Fruit fly (Drosophila melanogaster) whole organism, pupa: ENCODE results near the gene CG5510.

Experiments
- CG10348 ChIP-seq: fragments of 200-800 bp; sonication (Bioruptor generic); IDR thresholded peaks from 2 replicates; pipeline ENCODE4 v1.3.6; 2022; ENCODE audit warnings: missing biosample characterization, missing genetic modification characterization
- CG15710 ChIP-seq: fragments of 200-800 bp; sonication (Bioruptor generic); optimal IDR thresholded peaks from 2 replicates; lab custom pipeline; 2018; ENCODE audit warnings: missing biosample characterization, mild to moderate bottlenecking, missing genetic modification characterization, moderate library complexity
- CG17806 ChIP-seq: fragments of 200-800 bp; sonication (Bioruptor generic); optimal IDR thresholded peaks from 2 replicates; lab custom pipeline; 2018; ENCODE audit warnings: missing biosample characterization, mild to moderate bottlenecking, missing genetic modification characterization, moderate library complexity
- CG32121 ChIP-seq: fragments of 200-800 bp; sonication (Bioruptor generic); IDR thresholded peaks from 2 replicates; pipeline ENCODE4 v1.3.6; 2022; ENCODE audit warnings: missing biosample characterization, missing genetic modification characterization
- CG4496 ChIP-seq: fragments of 200-800 bp; sonication (Bioruptor generic); IDR thresholded peaks from 3 replicates; pipeline ENCODE4 v1.3.6; 2022; ENCODE audit warnings: missing biosample characterization, missing genetic modification characterization
- CG8159 ChIP-seq: fragments of 200-800 bp; sonication (Bioruptor generic); optimal IDR thresholded peaks from 3 replicates; lab custom pipeline; 2018; ENCODE audit warnings: missing biosample characterization, mild to moderate bottlenecking, missing genetic modification characterization, moderate library complexity
- CG8301 ChIP-seq: fragments of 200-800 bp; sonication (Bioruptor generic); optimal IDR thresholded peaks from 2 replicates; lab custom pipeline; 2018; ENCODE audit warnings: missing biosample characterization, mild to moderate bottlenecking, missing genetic modification characterization
- D1 ChIP-seq: fragments of 200-800 bp; sonication (Bioruptor generic); optimal IDR thresholded peaks from 2 replicates; lab custom pipeline; 2018; ENCODE audit warnings: missing biosample characterization, mild to moderate bottlenecking, missing genetic modification characterization, moderate library complexity
- EcR ChIP-seq: fragments of 200-800 bp; sonication (Bioruptor generic); optimal IDR thresholded peaks from 3 replicates; lab custom pipeline; 2019; ENCODE audit warnings: missing biosample characterization, missing genetic modification characterization, mild to moderate bottlenecking, moderate library complexity, missing genetic modification reagents
- Pif1B ChIP-seq: fragments of 200-800 bp; sonication (Bioruptor generic); optimal IDR thresholded peaks from 3 replicates; lab custom pipeline; 2016; ENCODE audit warnings: missing biosample characterization, missing genetic modification characterization
- fd96Ca ChIP-seq: fragments of 200-800 bp; sonication (Bioruptor generic); IDR thresholded peaks from 3 replicates; pipeline ENCODE4 v1.3.6; 2022; ENCODE audit warnings: missing biosample characterization, missing genetic modification characterization
- gl ChIP-seq: fragments of 200-800 bp; sonication (Bioruptor generic); optimal IDR thresholded peaks from 2 replicates; lab custom pipeline; 2018; ENCODE audit warnings: missing biosample characterization, mild to moderate bottlenecking, missing genetic modification characterization
- rn ChIP-seq: fragments of 200-800 bp; sonication (Bioruptor generic); IDR thresholded peaks from 2 replicates; pipeline ENCODE4 v1.3.6; 2022; ENCODE audit warnings: missing biosample characterization, missing genetic modification characterization

- TF ChIP-seq fd96Ca (GFP tag; lab: Robert Waterston, UW) (0 out of 3 replicates have a peak, but pooled peaks have one; percentile 22), CG8159 (tag; lab: Kevin White, UChicago) (no peak), CG10348 (no peak), CG17806 (tag; lab: Kevin White, UChicago) (no peak), CG15710 (no peak), D1 (tag; lab: Kevin White, UChicago) (no peak), rn (GFP tag; lab: Robert Waterston, UW) (no peak), gl (tag; lab: Kevin White, UChicago) (no peak), EcR (GFP tag; lab: Kevin White, UChicago) (peak; percentile 31), CG4496 (GFP tag; lab: Robert Waterston, UW) (peak; percentile 29; the same call in 2 of the 3 replicates), CG32121 (GFP tag; lab: Robert Waterston, UW) (peak; percentile 43; the same call in 1 of the 2 replicates), CG8301 (tag; lab: Kevin White, UChicago) (no peak), Pif1B (GFP tag; lab: Kevin White, UChicago) (no peak)
These were observed 49.2 kb upstream of the CG5510 start, which contains the start of gene CG17786 for dm6 chr3R:24218565-24218964.
